Worm (Caenorhabditis elegans) whole organism, L4 larva: ENCODE results near the gene ugt-19.

Source experiments
- F10B5.3 ChIP-seq: sonication (generic microtip); optimal IDR thresholded peaks from 2 replicates; lab custom pipeline; 2016; ENCODE audit warnings: mild to moderate bottlenecking, missing genetic modification characterization, missing compliant biosample characterization
- F37D6.2 ChIP-seq: sonication (generic microtip); optimal IDR thresholded peaks from 2 replicates; lab custom pipeline; 2016; ENCODE audit warnings: mild to moderate bottlenecking, missing genetic modification characterization, missing compliant biosample characterization
- F44E2.7 ChIP-seq: fragments of 200-800 bp; sonication (Bioruptor generic); IDR thresholded peaks from 2 replicates; pipeline ENCODE4 v2.1.2; 2022; ENCODE audit warnings: missing genetic modification characterization, missing compliant biosample characterization
- R02D3.7 ChIP-seq: fragments of 150-350 bp; sonication (generic microtip); optimal IDR thresholded peaks from 3 replicates; lab custom pipeline; 2014; ENCODE audit warnings: missing biosample characterization, missing genetic modification characterization
- Y105C5A.15 ChIP-seq: fragments of 200-800 bp; sonication (Bioruptor generic); IDR thresholded peaks from 2 replicates; pipeline ENCODE4 v1.3.6; 2022; ENCODE audit warnings: missing genetic modification characterization, missing compliant biosample characterization
- Y48G9A.11 ChIP-seq: fragments of 200-800 bp; sonication (Bioruptor generic); IDR thresholded peaks from 2 replicates; pipeline ENCODE4 v1.3.6; 2022; ENCODE audit warnings: missing genetic modification reagents, missing genetic modification characterization, missing compliant biosample characterization
- Y5F2A.4 ChIP-seq: fragments of 200-800 bp; sonication (Bioruptor generic); optimal IDR thresholded peaks from 2 replicates; lab custom pipeline; 2018; ENCODE audit warnings: mild to moderate bottlenecking, missing genetic modification characterization, missing compliant biosample characterization
- ZK546.5 ChIP-seq, 2 experiments: sonication (generic microtip); optimal IDR thresholded peaks; 2 replicates each; lab custom pipeline; 2017; ENCODE audit warnings: missing biosample characterization in 2 of 2, missing genetic modification characterization in 2 of 2
- ceh-28 ChIP-seq: fragments of 150-350 bp; optimal IDR thresholded peaks from 2 replicates; lab custom pipeline; 2014; ENCODE audit warnings: missing biosample characterization, missing genetic modification reagents, missing genetic modification characterization
- ceh-32 ChIP-seq: sonication (generic microtip); optimal IDR thresholded peaks from 2 replicates; lab custom pipeline; 2016; ENCODE audit warnings: mild to moderate bottlenecking, missing genetic modification characterization, missing compliant biosample characterization; ENCODE audit not compliant: poor library complexity
- daf-16 ChIP-seq, 3 experiments: sonication (generic microtip); optimal IDR thresholded peaks; 2 replicates each; lab custom pipeline; 2016 to 2017; ENCODE audit warnings: missing genetic modification characterization in 3 of 3, missing genetic modification reagents in 3 of 3, mild to moderate bottlenecking in 2 of 3, missing compliant biosample characterization in 2 of 3, missing biosample characterization in 1 of 3, moderate library complexity in 1 of 3
- daf-19 ChIP-seq: fragments of 200-800 bp; sonication (Bioruptor generic); conservative IDR thresholded peaks from 2 replicates; pipeline ENCODE4 v1.3.6; 2022; ENCODE audit warnings: missing genetic modification characterization, missing compliant biosample characterization
- daf-8 ChIP-seq: fragments of 200-800 bp; sonication (Bioruptor generic); IDR thresholded peaks from 2 replicates; pipeline ENCODE4 v1.3.6; 2022; ENCODE audit warnings: missing genetic modification characterization, missing compliant biosample characterization
- dmd-6 ChIP-seq: fragments of 200-800 bp; sonication (Bioruptor generic); IDR thresholded peaks from 2 replicates; pipeline ENCODE4 v1.3.6; 2022; ENCODE audit warnings: missing genetic modification reagents, missing genetic modification characterization, missing compliant biosample characterization
- dmd-8 ChIP-seq: fragments of 200-800 bp; sonication (Bioruptor generic); IDR thresholded peaks from 2 replicates; pipeline ENCODE4 v1.3.6; 2022; ENCODE audit warnings: missing genetic modification characterization, missing compliant biosample characterization
- egl-27 ChIP-seq: sonication (generic microtip); optimal IDR thresholded peaks from 3 replicates; lab custom pipeline; 2017; ENCODE audit warnings: missing biosample characterization, missing genetic modification reagents, missing genetic modification characterization
- fos-1 ChIP-seq: fragments of 150-350 bp; optimal IDR thresholded peaks from 2 replicates; lab custom pipeline; 2014; ENCODE audit warnings: missing biosample characterization, missing genetic modification characterization
- hlh-11 ChIP-seq: fragments of 200-800 bp; sonication (Bioruptor generic); optimal IDR thresholded peaks from 2 replicates; lab custom pipeline; 2018; ENCODE audit warnings: mild to moderate bottlenecking, missing genetic modification characterization, missing compliant biosample characterization
- hlh-30 ChIP-seq: sonication (generic microtip); optimal IDR thresholded peaks from 2 replicates; lab custom pipeline; 2017; ENCODE audit warnings: antibody characterized with exemption, mild to moderate bottlenecking, missing genetic modification characterization, missing compliant biosample characterization; ENCODE audit not compliant: insufficient read depth
- hmg-1.1 ChIP-seq: fragments of 200-800 bp; sonication (Bioruptor generic); IDR thresholded peaks from 2 replicates; pipeline ENCODE4 v1.3.6; 2022; ENCODE audit warnings: missing genetic modification reagents, missing genetic modification characterization, missing compliant biosample characterization
- jun-1 ChIP-seq: fragments of 150-350 bp; optimal IDR thresholded peaks from 2 replicates; lab custom pipeline; 2014; ENCODE audit warnings: missing biosample characterization, missing genetic modification reagents, missing genetic modification characterization
- lim-7 ChIP-seq: fragments of 200-800 bp; sonication (Bioruptor generic); IDR thresholded peaks from 2 replicates; pipeline ENCODE4 v1.3.6; 2022; ENCODE audit warnings: missing genetic modification characterization, missing compliant biosample characterization
- lin-13 ChIP-seq: fragments of 150-350 bp; optimal IDR thresholded peaks from 2 replicates; lab custom pipeline; 2014; ENCODE audit warnings: missing biosample characterization, missing genetic modification reagents, missing genetic modification characterization
- lin-15B ChIP-seq: fragments of 150-350 bp; sonication (generic microtip); optimal IDR thresholded peaks from 3 replicates; lab custom pipeline; 2014; ENCODE audit warnings: missing biosample characterization, missing genetic modification characterization
- lin-38 ChIP-seq: fragments of 200-800 bp; sonication (Bioruptor generic); IDR thresholded peaks from 2 replicates; pipeline ENCODE4 v1.3.6; 2022; ENCODE audit warnings: missing genetic modification reagents, missing genetic modification characterization, missing compliant biosample characterization
- lir-3 ChIP-seq: sonication (generic microtip); optimal IDR thresholded peaks from 2 replicates; lab custom pipeline; 2016; ENCODE audit warnings: mild to moderate bottlenecking, missing genetic modification characterization, missing compliant biosample characterization
- lsy-2 ChIP-seq, 2 experiments: fragments of 150-350 bp in 1 of 2; sonication (generic microtip) in 1 of 2; optimal IDR thresholded peaks; 2 replicates each; lab custom pipeline; 2014 to 2017; ENCODE audit warnings: missing biosample characterization in 2 of 2, missing genetic modification characterization in 2 of 2
- nhr-102 ChIP-seq: sonication (generic microtip); optimal IDR thresholded peaks from 2 replicates; lab custom pipeline; 2016; ENCODE audit warnings: mild to moderate bottlenecking, missing genetic modification characterization, moderate library complexity, missing compliant biosample characterization
- nhr-111 ChIP-seq: fragments of 200-800 bp; sonication (Bioruptor generic); optimal IDR thresholded peaks from 2 replicates; lab custom pipeline; 2018; ENCODE audit warnings: mild to moderate bottlenecking, missing genetic modification characterization, missing compliant biosample characterization
- nhr-237 ChIP-seq: sonication (generic microtip); optimal IDR thresholded peaks from 2 replicates; lab custom pipeline; 2017; ENCODE audit warnings: missing biosample characterization, missing genetic modification characterization
- nhr-25 ChIP-seq: sonication (generic microtip); optimal IDR thresholded peaks from 2 replicates; lab custom pipeline; 2017; ENCODE audit warnings: missing genetic modification characterization, mild to moderate bottlenecking, missing compliant biosample characterization, antibody characterized with exemption, moderate library complexity, borderline replicate concordance; ENCODE audit not compliant: insufficient read depth
- nhr-28 ChIP-seq: fragments of 150-350 bp; optimal IDR thresholded peaks from 2 replicates; lab custom pipeline; 2014; ENCODE audit warnings: missing biosample characterization, missing genetic modification characterization
- nhr-42 ChIP-seq: fragments of 200-800 bp; sonication (Bioruptor generic); IDR thresholded peaks from 2 replicates; pipeline ENCODE4 v1.3.6; 2022; ENCODE audit warnings: missing genetic modification characterization, missing compliant biosample characterization
- nhr-48 ChIP-seq: sonication (generic microtip); optimal IDR thresholded peaks from 2 replicates; lab custom pipeline; 2016; ENCODE audit warnings: mild to moderate bottlenecking, missing genetic modification characterization, missing compliant biosample characterization
- nhr-6 ChIP-seq: fragments of 150-350 bp; optimal IDR thresholded peaks from 2 replicates; lab custom pipeline; 2014; ENCODE audit warnings: missing biosample characterization, missing genetic modification characterization
- nhr-76 ChIP-seq: fragments of 150-350 bp; optimal IDR thresholded peaks from 2 replicates; lab custom pipeline; 2014; ENCODE audit warnings: missing biosample characterization, missing genetic modification characterization
- nhr-77 ChIP-seq: fragments of 150-350 bp; optimal IDR thresholded peaks from 2 replicates; lab custom pipeline; 2014; ENCODE audit warnings: missing biosample characterization, missing genetic modification characterization
- rbr-2 ChIP-seq: sonication (generic microtip); optimal IDR thresholded peaks from 2 replicates; lab custom pipeline; 2016; ENCODE audit warnings: missing genotype, missing genetic modification characterization, missing compliant biosample characterization
- saeg-2 ChIP-seq: fragments of 200-800 bp; sonication (Bioruptor generic); IDR thresholded peaks from 2 replicates; pipeline ENCODE4 v1.3.6; 2022; ENCODE audit warnings: missing genetic modification reagents, missing genetic modification characterization, missing compliant biosample characterization
- set-16 ChIP-seq: fragments of 200-800 bp; sonication (Bioruptor generic); IDR thresholded peaks from 2 replicates; pipeline ENCODE4 v1.3.6; 2022; ENCODE audit warnings: missing genetic modification reagents, missing genetic modification characterization, missing compliant biosample characterization
- skn-1 ChIP-seq: fragments of 150-350 bp; optimal IDR thresholded peaks from 2 replicates; lab custom pipeline; 2014; ENCODE audit warnings: missing biosample characterization, missing genetic modification characterization
- snpc-1.2 ChIP-seq: fragments of 200-800 bp; sonication (Bioruptor generic); IDR thresholded peaks from 2 replicates; pipeline ENCODE4 v1.3.6; 2022; ENCODE audit warnings: missing genetic modification reagents, missing genetic modification characterization, missing compliant biosample characterization
- snpc-4 ChIP-seq: fragments of 150-350 bp; optimal IDR thresholded peaks from 2 replicates; lab custom pipeline; 2014; ENCODE audit warnings: missing biosample characterization, missing genetic modification characterization
- spr-1 ChIP-seq: sonication (generic microtip); optimal IDR thresholded peaks from 2 replicates; lab custom pipeline; 2016; ENCODE audit warnings: mild to moderate bottlenecking, missing genetic modification characterization, missing compliant biosample characterization
- tag-97 ChIP-seq: fragments of 200-800 bp; sonication (Bioruptor generic); IDR thresholded peaks from 2 replicates; pipeline ENCODE4 v1.3.6; 2022; ENCODE audit warnings: missing genetic modification characterization, missing compliant biosample characterization
- unc-39 ChIP-seq: sonication (generic microtip); optimal IDR thresholded peaks from 2 replicates; lab custom pipeline; 2017; ENCODE audit warnings: missing biosample characterization, missing genetic modification characterization
- unc-62 ChIP-seq, 3 experiments: fragments of 150-350 bp in 1 of 3; sonication (generic microtip); optimal IDR thresholded peaks in 2 of 3; peaks in 1 of 3; 1 replicate in 1 of 3; 2 replicates in 2 of 3; lab custom pipeline; 2014 to 2017; ENCODE audit warnings: missing biosample characterization in 3 of 3, missing genetic modification characterization in 3 of 3, missing genetic modification reagents in 3 of 3, missing genotype in 1 of 3
- vab-7 ChIP-seq: fragments of 200-800 bp; sonication (Bioruptor generic); IDR thresholded peaks from 2 replicates; pipeline ENCODE4 v1.3.6; 2022; ENCODE audit warnings: missing genetic modification reagents, missing genetic modification characterization, missing compliant biosample characterization
- zag-1 ChIP-seq: fragments of 150-350 bp; optimal IDR thresholded peaks from 2 replicates; lab custom pipeline; 2014; ENCODE audit warnings: missing biosample characterization, missing genetic modification characterization
- zfp-2 ChIP-seq: sonication (generic microtip); optimal IDR thresholded peaks from 2 replicates; lab custom pipeline; 2016; ENCODE audit warnings: mild to moderate bottlenecking, missing genetic modification characterization, missing compliant biosample characterization
- zfp-3 ChIP-seq: fragments of 200-800 bp; sonication (Bioruptor generic); conservative IDR thresholded peaks from 2 replicates; pipeline ENCODE4 v1.3.6; 2022; ENCODE audit warnings: missing genetic modification reagents, missing genetic modification characterization, missing compliant biosample characterization
- zip-11 ChIP-seq: fragments of 200-800 bp; sonication (Bioruptor generic); IDR thresholded peaks from 2 replicates; pipeline ENCODE4 v1.3.6; 2022; ENCODE audit warnings: missing genetic modification characterization, missing compliant biosample characterization

Gene ugt-19

ce11 chrIV:6099770-6100169 is 20.0 kb upstream of the ugt-19 start (continued):
- TF ChIP-seq lir-3, result no peak
- TF ChIP-seq ceh-32 (tag; lab: Kevin White, UChicago), result no peak
- no peak for TF ChIP-seq F37D6.2 (tag; lab: Kevin White, UChicago)
- TF ChIP-seq dmd-8 (GFP tag; lab: Robert Waterston, UW), result no peak
- TF ChIP-seq zfp-3, result no peak
- no peak for TF ChIP-seq daf-19 (GFP tag; lab: Robert Waterston, UW)
- TF ChIP-seq zag-1 (tag; lab: Kevin White, UChicago), result no peak
- no peak for TF ChIP-seq Y105C5A.15 (GFP tag; lab: Robert Waterston, UW)
- no peak for TF ChIP-seq ceh-28 (tag; lab: Kevin White, UChicago)
- TF ChIP-seq R02D3.7 (tag; lab: Kevin White, UChicago), result no peak
- peak; percentile 74 for TF ChIP-seq hlh-30
- TF ChIP-seq lin-13 (GFP tag; lab: Kevin White, UChicago), result no peak
- no peak for TF ChIP-seq set-16 (GFP tag; lab: Robert Waterston, UW)
- TF ChIP-seq nhr-102, result peak; percentile 37
- no peak for TF ChIP-seq snpc-4 (tag; lab: Kevin White, UChicago)
- no peak for TF ChIP-seq nhr-111 (GFP tag; lab: Kevin White, UChicago)
- TF ChIP-seq zfp-2 (tag; lab: Kevin White, UChicago), result no peak
- TF ChIP-seq nhr-25 (tag; lab: Kevin White, UChicago), result no peak
- no peak for TF ChIP-seq fos-1 (tag; lab: Kevin White, UChicago)
- no peak for TF ChIP-seq nhr-237 (tag; lab: Kevin White, UChicago)
- no peak for TF ChIP-seq Y5F2A.4 (GFP tag; lab: Kevin White, UChicago)
- TF ChIP-seq dmd-6, result peak; percentile 91
- TF ChIP-seq lin-15B, result no peak
- no peak for TF ChIP-seq tag-97
- peak; percentile 85 for TF ChIP-seq nhr-28 (tag; lab: Kevin White, UChicago)
- TF ChIP-seq egl-27 (tag; lab: Kevin White, UChicago), result no peak
- TF ChIP-seq jun-1 (tag; lab: Kevin White, UChicago), result no peak
- no peak for TF ChIP-seq F44E2.7 (GFP tag; lab: Robert Waterston, UW)
- no peak for TF ChIP-seq snpc-1.2 (GFP tag; lab: Robert Waterston, UW)
- TF ChIP-seq lim-7 (GFP tag; lab: Robert Waterston, UW), result no peak
- no peak for TF ChIP-seq unc-62 (GFP tag; optimal IDR thresholded peaks at IDR 0.05 in 1 of 2; lab: Kevin White, UChicago)
- TF ChIP-seq unc-62 (tag; optimal IDR thresholded peaks at IDR 0.05; lab: Kevin White, UChicago), result no peak
- no peak for TF ChIP-seq zip-11 (GFP tag; lab: Robert Waterston, UW)
- TF ChIP-seq spr-1 (tag; lab: Kevin White, UChicago), result no peak
- TF ChIP-seq unc-39 (tag; lab: Kevin White, UChicago), result no peak
- TF ChIP-seq lsy-2 (tag; optimal IDR thresholded peaks at IDR 0.05; lab: Kevin White, UChicago), result peak in 1 of 2 experiments; percentile 49
- no peak for TF ChIP-seq Y48G9A.11 (GFP tag; lab: Robert Waterston, UW)
- TF ChIP-seq hmg-1.1 (GFP tag; lab: Robert Waterston, UW), result no peak
- TF ChIP-seq saeg-2 (GFP tag; lab: Robert Waterston, UW), result no peak
- no peak for TF ChIP-seq ZK546.5 (tag; optimal IDR thresholded peaks at IDR 0.05; lab: Kevin White, UChicago)
- no peak for TF ChIP-seq daf-8 (GFP tag; lab: Robert Waterston, UW)
- no peak for TF ChIP-seq daf-16 (GFP tag; optimal IDR thresholded peaks at IDR 0.05; lab: Kevin White, UChicago)
- TF ChIP-seq daf-16 (tag; optimal IDR thresholded peaks at IDR 0.05; lab: Kevin White, UChicago), result peak; percentile 60
- no peak for TF ChIP-seq vab-7 (GFP tag; lab: Robert Waterston, UW)
- TF ChIP-seq nhr-77 (tag; lab: Kevin White, UChicago), result peak; percentile 74
- TF ChIP-seq nhr-42 (GFP tag; lab: Robert Waterston, UW), result no peak
- TF ChIP-seq nhr-48 (tag; lab: Kevin White, UChicago), result peak; percentile 88
- no peak for TF ChIP-seq rbr-2
- peak; percentile 47 for TF ChIP-seq nhr-76
- peak; percentile 85 for TF ChIP-seq hlh-11 (tag; lab: Kevin White, UChicago)
- no peak for TF ChIP-seq nhr-6
- TF ChIP-seq F10B5.3 (tag; lab: Kevin White, UChicago), result no peak
- TF ChIP-seq skn-1 (tag; lab: Kevin White, UChicago), result no peak
- no peak for TF ChIP-seq lin-38 (GFP tag; lab: Robert Waterston, UW)
